Worm (Caenorhabditis elegans) whole organism, L1 larva: ENCODE measurements around the gene slcf-1.

Experiments
- elt-2 ChIP-seq: sonication (generic microtip); optimal IDR thresholded peaks from 2 replicates; lab custom pipeline; 2016; ENCODE audit warnings: missing genetic modification characterization, mild to moderate bottlenecking, inconsistent platforms, missing compliant biosample characterization, missing genetic modification reagents
- fkh-10 ChIP-seq: sonication (generic microtip); optimal IDR thresholded peaks from 2 replicates; lab custom pipeline; 2017; ENCODE audit warnings: missing biosample characterization, missing genetic modification reagents, missing genetic modification characterization
- jun-1 ChIP-seq: fragments of 150-350 bp; optimal IDR thresholded peaks from 2 replicates; lab custom pipeline; 2014; ENCODE audit warnings: missing biosample characterization, missing genetic modification reagents, missing genetic modification characterization
- nhr-77 ChIP-seq: fragments of 150-350 bp; optimal IDR thresholded peaks from 2 replicates; lab custom pipeline; 2014; ENCODE audit warnings: missing biosample characterization, missing genetic modification characterization
- pqm-1 ChIP-seq: sonication (generic microtip); optimal IDR thresholded peaks from 3 replicates; lab custom pipeline; 2017; ENCODE audit warnings: missing biosample characterization, missing genetic modification characterization
- snpc-4 ChIP-seq: fragments of 150-350 bp; optimal IDR thresholded peaks from 2 replicates; lab custom pipeline; 2014; ENCODE audit warnings: missing biosample characterization, missing genetic modification characterization

ce11 chrX:10532180-10532833 lies 3.2 kb downstream of the slcf-1 start:
- peak; percentile 93 for TF ChIP-seq elt-2 (tag; lab: Kevin White, UChicago)
- no peak for TF ChIP-seq nhr-77
- no peak for TF ChIP-seq snpc-4 (tag; lab: Kevin White, UChicago)
- no peak for TF ChIP-seq jun-1 (tag; lab: Kevin White, UChicago)
- no peak for TF ChIP-seq fkh-10 (GFP tag; lab: Kevin White, UChicago)
- TF ChIP-seq pqm-1 (tag; lab: Kevin White, UChicago), result no peak
